Fruit fly (Drosophila melanogaster): ENCODE results near the gene Upf2.

DNA sequence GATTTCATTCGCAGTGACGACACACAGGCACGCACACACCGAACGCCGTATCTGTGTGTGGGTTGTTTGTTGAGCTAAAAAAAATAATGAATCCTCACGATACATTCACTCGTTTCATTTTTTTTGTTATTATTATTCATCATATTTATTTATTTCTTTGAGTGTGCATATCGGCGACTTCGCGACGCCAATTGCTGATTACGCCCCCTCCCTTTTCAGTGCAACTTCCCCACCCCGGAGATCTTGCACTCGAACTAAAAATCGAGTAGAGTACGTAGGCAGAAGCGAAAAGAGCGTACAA lies 13.1 kb downstream of the Upf2 start:
- TF ChIP-seq Myc (optimal IDR thresholded peaks at IDR 0.05) = no peak
- no peak for TF ChIP-seq h (optimal IDR thresholded peaks at IDR 0.05)
- TF ChIP-seq psq (optimal IDR thresholded peaks at IDR 0.05) = no peak

Measured in Kc167 (cell line).